Fruit fly (Drosophila melanogaster) whole organism: ENCODE measurements around the gene CG3744.

Source experiments
- CG8478 ChIP-seq: fragments of >200 bp; optimal IDR thresholded peaks from 2 replicates; lab custom pipeline; 2018; ENCODE audit warnings: inconsistent platforms
- pan ChIP-seq: fragments of >200 bp; optimal IDR thresholded peaks from 2 replicates; lab custom pipeline; 2017

DNA sequence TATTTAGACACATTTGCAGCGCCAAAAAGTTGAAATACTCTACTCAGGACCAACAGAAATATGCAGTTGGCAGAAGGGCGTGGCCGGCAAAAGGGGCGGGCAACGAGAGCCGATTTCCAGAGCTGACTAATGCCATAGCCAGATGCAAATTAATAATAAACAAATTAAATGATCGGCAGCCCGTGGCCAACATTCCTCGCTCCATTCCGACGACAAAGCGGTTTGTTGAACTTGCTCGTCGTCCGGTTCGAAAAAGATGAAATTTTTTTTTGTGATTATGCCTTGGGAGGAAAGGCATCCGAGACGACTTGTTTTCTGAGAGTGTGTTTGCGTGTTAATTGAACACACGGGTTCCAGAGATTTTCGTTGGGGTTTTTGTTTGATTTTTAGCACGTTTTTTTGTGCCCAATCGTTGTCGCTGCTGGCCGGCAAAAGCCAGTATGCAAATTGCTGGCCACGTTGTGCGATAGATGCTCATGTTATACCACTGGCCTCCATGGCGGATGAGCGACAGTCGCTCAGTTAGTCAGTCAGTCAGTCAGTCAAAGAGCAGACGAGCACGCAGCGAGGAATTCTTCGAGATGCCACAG is 12.9 kb upstream of the CG3744 start:
- no peak for TF ChIP-seq pan (lab: Kevin White, UChicago)
- no peak for TF ChIP-seq CG8478 (lab: Kevin White, UChicago)
